Fruit fly (Drosophila melanogaster) whole organism: ENCODE data around the gene CG32237.

Experiments
- CG8478 ChIP-seq: fragments of >200 bp; optimal IDR thresholded peaks from 2 replicates; lab custom pipeline; 2018; ENCODE audit warnings: inconsistent platforms
- Dll ChIP-seq: fragments of >200 bp; optimal IDR thresholded peaks from 2 replicates; lab custom pipeline; 2017
- EcR ChIP-seq, 2 experiments: fragments of >200 bp; optimal IDR thresholded peaks; 2 replicates each; lab custom pipeline; 2017; ENCODE audit warnings: missing biosample characterization in 2 of 2, missing genetic modification characterization in 2 of 2, missing genetic modification reagents in 2 of 2
- pan ChIP-seq: fragments of >200 bp; optimal IDR thresholded peaks from 2 replicates; lab custom pipeline; 2017
- psq ChIP-seq: fragments of >200 bp; optimal IDR thresholded peaks from 2 replicates; lab custom pipeline; 2017
- usp ChIP-seq: fragments of >200 bp; optimal IDR thresholded peaks from 2 replicates; lab custom pipeline; 2017; ENCODE audit warnings: missing biosample characterization, missing genetic modification characterization, mixed read lengths

Gene CG32237

dm6 chr3L:4852411-4853050 is at the start of gene CG32237:
Gene CG32237, minus strand, starts transcription at chr3L:4852461.
- TF ChIP-seq pan: no peak
- TF ChIP-seq CG8478 (lab: Kevin White, UChicago): no peak
- no peak for TF ChIP-seq EcR (GFP tag; optimal IDR thresholded peaks at IDR 0.05; lab: Kevin White, UChicago)
- no peak for TF ChIP-seq psq (lab: Kevin White, UChicago)
- no peak for TF ChIP-seq usp (GFP tag; lab: Kevin White, UChicago)
- no peak for TF ChIP-seq Dll (lab: Kevin White, UChicago)

DNA sequence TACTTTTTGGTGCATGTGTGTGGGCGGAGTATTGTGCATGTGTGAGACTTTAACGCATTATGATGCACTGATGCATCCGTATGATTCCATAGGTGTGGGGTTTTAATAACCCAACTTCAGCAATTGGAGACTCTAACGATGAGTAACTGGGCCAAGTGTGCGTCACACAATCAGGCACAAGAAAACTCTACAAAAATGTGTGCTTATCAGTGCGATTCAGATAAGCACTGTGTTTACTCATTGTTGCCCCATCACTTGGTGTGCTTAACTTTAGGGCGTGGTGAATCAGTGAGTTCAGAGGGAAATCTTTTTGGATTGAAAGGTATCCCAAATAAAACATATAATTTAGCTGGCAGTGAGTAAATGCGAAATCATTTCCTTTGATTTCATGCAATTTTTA is 46.9 kb upstream of the CG32237 start:
- TF ChIP-seq CG8478 (lab: Kevin White, UChicago) (no peak), EcR (GFP tag; optimal IDR thresholded peaks at IDR 0.05; lab: Kevin White, UChicago) (no peak), Dll (lab: Kevin White, UChicago) (no peak), psq (lab: Kevin White, UChicago) (no peak), usp (GFP tag; lab: Kevin White, UChicago) (no peak), pan (no peak)

DNA sequence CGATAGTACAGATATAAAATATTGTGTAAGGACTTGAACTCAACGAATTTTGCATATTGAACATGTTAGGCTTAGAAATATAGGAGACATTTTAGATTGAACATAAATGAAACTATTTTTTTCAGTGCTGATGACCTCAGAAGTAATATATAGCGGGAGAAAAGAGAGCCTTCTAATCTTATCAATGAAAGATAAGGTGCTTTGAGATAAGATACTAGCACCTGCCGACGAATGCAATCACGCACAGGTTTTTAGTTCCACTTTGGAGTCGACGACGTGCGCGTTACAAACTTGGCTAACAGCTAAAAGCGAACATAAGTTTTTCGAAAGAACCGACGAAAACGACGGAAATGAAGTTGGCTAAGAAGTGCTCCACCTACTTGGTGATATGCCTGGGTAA is 46.4 kb upstream of the CG32237 start, which contains the start of gene hoka:
hoka (plus strand) TSS at position 254 of the 400 bp plus-strand sequence.
- TF ChIP-seq EcR (GFP tag; optimal IDR thresholded peaks at IDR 0.05; lab: Kevin White, UChicago) (no peak), Dll (lab: Kevin White, UChicago) (no peak), psq (lab: Kevin White, UChicago) (no peak), usp (GFP tag; lab: Kevin White, UChicago) (no peak), pan (no peak)

- no peak for TF ChIP-seq usp (GFP tag; lab: Kevin White, UChicago)
Observed at dm6 chr3L:4896564-4896963, 44.3 kb upstream of the CG32237 start, which contains the start of gene CG13705. Gene CG13705, plus strand, starts transcription at chr3L:4896864.

DNA sequence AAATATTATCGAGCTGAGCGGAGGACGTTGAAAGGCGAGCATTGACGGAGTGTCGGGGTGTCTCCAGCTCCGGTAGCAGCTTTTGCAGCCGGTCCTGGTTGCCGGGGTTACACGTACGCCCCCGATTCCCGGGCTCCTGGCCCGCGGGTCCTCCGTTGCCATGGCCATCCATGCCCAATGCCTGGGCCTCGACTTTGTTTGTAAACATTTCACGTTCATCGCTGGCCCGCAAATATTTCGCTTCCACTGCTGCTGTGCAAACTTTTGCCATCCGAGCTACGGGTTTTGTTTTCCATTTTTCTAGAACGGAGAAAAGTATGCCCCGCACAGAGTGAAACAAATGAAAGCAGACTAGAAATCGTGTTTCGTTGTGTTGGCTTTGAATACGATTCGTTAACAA is 8.7 kb upstream of the CG32237 start, which contains the start of gene Dnah3:
Dnah3 (plus strand) TSS at position 301 of the 400 bp plus-strand sequence.
- no peak for TF ChIP-seq EcR (GFP tag; optimal IDR thresholded peaks at IDR 0.05; lab: Kevin White, UChicago)
- TF ChIP-seq psq (lab: Kevin White, UChicago): no peak
- no peak for TF ChIP-seq CG8478 (lab: Kevin White, UChicago)
- TF ChIP-seq Dll (lab: Kevin White, UChicago): no peak
- TF ChIP-seq usp (GFP tag; lab: Kevin White, UChicago): no peak
- TF ChIP-seq pan: no peak

dm6 chr3L:4860370-4860769 is 8.1 kb upstream of the CG32237 start, which contains the start of gene CG32235:
Gene CG32235, minus strand, starts transcription at chr3L:4860470.
- TF ChIP-seq Dll (lab: Kevin White, UChicago): no peak
- TF ChIP-seq usp (GFP tag; lab: Kevin White, UChicago): no peak
- no peak for TF ChIP-seq EcR (GFP tag; optimal IDR thresholded peaks at IDR 0.05; lab: Kevin White, UChicago)
- no peak for TF ChIP-seq CG8478 (lab: Kevin White, UChicago)
- TF ChIP-seq psq (lab: Kevin White, UChicago): no peak
- no peak for TF ChIP-seq pan

DNA sequence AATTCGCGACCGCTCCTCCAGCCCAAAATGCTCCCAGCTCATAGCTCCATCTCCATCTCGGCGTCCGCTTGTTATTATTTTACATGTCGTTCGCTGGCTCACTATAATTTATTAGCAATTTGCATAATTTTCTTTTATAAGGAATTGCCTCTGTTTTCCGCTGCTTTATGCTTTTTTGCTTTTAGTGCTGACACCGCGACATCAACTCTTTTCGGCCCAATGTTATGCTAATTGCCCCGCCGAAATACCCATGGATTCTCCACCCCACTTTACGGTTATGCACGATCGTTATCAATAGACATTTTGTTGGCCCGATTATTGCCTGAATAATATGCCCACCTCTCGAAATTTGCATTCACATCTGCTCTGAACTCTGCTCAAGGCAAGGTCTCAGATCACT is 2.9 kb upstream of the CG32237 start:
- TF ChIP-seq usp (GFP tag; lab: Kevin White, UChicago) (no peak), EcR (GFP tag; optimal IDR thresholded peaks at IDR 0.05; lab: Kevin White, UChicago) (no peak), CG8478 (lab: Kevin White, UChicago) (no peak), psq (lab: Kevin White, UChicago) (no peak), pan (no peak)

dm6 chr3L:4854153-4854552 is 1.9 kb upstream of the CG32237 start:
- TF ChIP-seq Dll (lab: Kevin White, UChicago) (no peak), usp (GFP tag; lab: Kevin White, UChicago) (no peak), psq (lab: Kevin White, UChicago) (no peak), CG8478 (lab: Kevin White, UChicago) (no peak)

- TF ChIP-seq psq (lab: Kevin White, UChicago): no peak
- TF ChIP-seq CG8478 (lab: Kevin White, UChicago): no peak
- no peak for TF ChIP-seq pan
- TF ChIP-seq usp (GFP tag; lab: Kevin White, UChicago): no peak
- TF ChIP-seq EcR (GFP tag; optimal IDR thresholded peaks at IDR 0.05; lab: Kevin White, UChicago): no peak
- TF ChIP-seq Dll (lab: Kevin White, UChicago): no peak
Observed at dm6 chr3L:4853070-4853469, 809 bp upstream of the CG32237 start.

dm6 chr3L:4848066-4848465 is 4.2 kb downstream of the CG32237 start:
- TF ChIP-seq EcR (GFP tag; optimal IDR thresholded peaks at IDR 0.05; lab: Kevin White, UChicago): no peak
- no peak for TF ChIP-seq Dll (lab: Kevin White, UChicago)
- TF ChIP-seq psq (lab: Kevin White, UChicago): no peak
- no peak for TF ChIP-seq pan
- TF ChIP-seq CG8478 (lab: Kevin White, UChicago): no peak
- no peak for TF ChIP-seq usp (GFP tag; lab: Kevin White, UChicago)

DNA sequence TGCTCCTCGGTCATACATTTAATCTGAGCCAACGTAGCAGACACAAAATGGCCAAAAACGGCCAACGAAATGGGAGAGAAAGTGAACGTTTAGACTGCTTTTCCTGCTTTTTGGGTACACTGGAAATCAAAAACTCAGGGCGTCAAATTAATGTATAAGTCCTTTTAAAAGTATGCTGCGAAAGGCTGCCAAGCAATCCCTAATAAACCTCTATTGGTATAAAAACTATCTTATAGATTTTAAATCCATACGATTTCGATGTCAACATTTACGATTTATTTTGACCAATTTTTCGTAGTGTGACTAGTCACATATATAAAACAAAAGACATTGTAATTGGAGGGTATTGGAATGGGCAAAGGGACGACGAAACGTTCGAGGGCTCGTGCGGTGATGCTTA is 7.5 kb downstream of the CG32237 start:
- TF ChIP-seq pan (no peak), CG8478 (lab: Kevin White, UChicago) (no peak), Dll (lab: Kevin White, UChicago) (no peak), psq (lab: Kevin White, UChicago) (no peak), EcR (GFP tag; optimal IDR thresholded peaks at IDR 0.05; lab: Kevin White, UChicago) (no peak)

DNA sequence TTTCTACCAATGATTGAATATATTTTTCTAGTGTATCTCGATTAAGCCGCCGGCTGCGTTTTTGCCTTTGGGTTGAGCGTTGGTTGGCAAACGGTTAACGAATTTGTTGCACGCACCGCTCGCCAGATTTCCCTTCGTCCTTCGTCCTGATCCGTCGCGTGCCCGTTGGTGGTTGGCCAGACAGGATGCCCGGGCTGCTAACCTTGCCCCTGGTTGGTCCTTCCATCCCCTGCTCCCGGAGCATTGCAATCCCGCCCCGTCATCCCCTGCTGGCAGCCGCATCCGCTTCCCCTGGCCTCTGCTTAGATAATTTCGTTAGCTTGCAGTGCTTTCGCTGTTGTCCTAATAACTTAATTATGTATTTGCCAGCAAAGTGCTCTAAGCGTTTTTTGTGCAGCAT is 8.8 kb downstream of the CG32237 start:
- TF ChIP-seq CG8478 (lab: Kevin White, UChicago): no peak
- TF ChIP-seq psq (lab: Kevin White, UChicago): no peak
- TF ChIP-seq pan: no peak
- TF ChIP-seq EcR (GFP tag; optimal IDR thresholded peaks at IDR 0.05; lab: Kevin White, UChicago): no peak
- TF ChIP-seq usp (GFP tag; lab: Kevin White, UChicago): no peak
- TF ChIP-seq Dll (lab: Kevin White, UChicago): no peak
